Worm (Caenorhabditis elegans): ENCODE measurements around the gene F40G9.6.

Gene F40G9.6

DNA sequence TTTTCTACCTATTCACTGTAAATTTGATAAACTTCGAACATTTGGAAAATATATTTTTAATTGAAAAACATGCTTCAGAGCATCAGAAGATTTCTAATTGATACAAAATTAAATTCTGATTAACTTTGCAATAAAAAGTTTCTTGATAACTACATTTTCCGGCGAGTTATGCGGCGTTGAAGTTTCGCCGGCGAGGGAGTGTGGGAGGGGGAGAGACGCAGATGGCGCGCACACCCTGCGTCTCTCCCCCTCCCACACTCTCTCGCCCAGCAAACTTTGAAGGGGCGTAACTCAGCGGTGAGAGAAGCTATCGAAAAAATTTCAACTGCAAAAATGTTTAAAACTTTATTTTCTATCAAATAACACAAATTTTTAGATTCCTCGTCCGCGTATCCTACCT is 43.2 kb downstream of the F40G9.6 start:
- TF ChIP-seq odd-2 (tag; optimal IDR thresholded peaks at IDR 0.05) (no peak), sdc-2 (tag; optimal IDR thresholded peaks at IDR 0.05) (no peak), K02D7.2 (tag; optimal IDR thresholded peaks at IDR 0.05) (no peak), ahr-1 (tag; optimal IDR thresholded peaks at IDR 0.05) (no peak)

- TF ChIP-seq pqm-1 (tag; optimal IDR thresholded peaks at IDR 0.05) = no peak
Observed at ce11 chrIII:227033-227432, 47.7 kb downstream of the F40G9.6 start.
